Worm (Caenorhabditis elegans) whole organism, late embryonic: Measurements from ENCODE around the gene C17B7.15.

Experiments
- C08G9.2 ChIP-seq: sonication (generic microtip); optimal IDR thresholded peaks from 2 replicates; lab custom pipeline; 2016; ENCODE audit warnings: mild to moderate bottlenecking, missing genetic modification characterization, moderate library complexity, missing compliant biosample characterization
- C38D4.7 ChIP-seq: fragments of 200-800 bp; sonication (Bioruptor generic); optimal IDR thresholded peaks from 2 replicates; lab custom pipeline; 2018; ENCODE audit warnings: mild to moderate bottlenecking, missing genetic modification characterization, moderate library complexity, missing compliant biosample characterization
- K02D7.2 ChIP-seq: sonication (generic microtip); optimal IDR thresholded peaks from 2 replicates; lab custom pipeline; 2017; ENCODE audit warnings: mild to moderate bottlenecking, missing genetic modification characterization, missing compliant biosample characterization
- K09A11.1 ChIP-seq: sonication (generic microtip); optimal IDR thresholded peaks from 2 replicates; lab custom pipeline; 2017; ENCODE audit warnings: antibody characterized with exemption, mild to moderate bottlenecking, missing genetic modification characterization, missing compliant biosample characterization; ENCODE audit not compliant: insufficient read depth
- T23F11.4 ChIP-seq: fragments of 200-800 bp; sonication (Bioruptor generic); optimal IDR thresholded peaks from 2 replicates; lab custom pipeline; 2018; ENCODE audit warnings: mild to moderate bottlenecking, missing genetic modification characterization, missing compliant biosample characterization
- Y22D7AL.16 ChIP-seq: sonication (generic microtip); optimal IDR thresholded peaks from 2 replicates; lab custom pipeline; 2016; ENCODE audit warnings: missing genetic modification characterization, missing compliant biosample characterization
- ahr-1 ChIP-seq: sonication (generic microtip); optimal IDR thresholded peaks from 2 replicates; lab custom pipeline; 2016; ENCODE audit warnings: missing genetic modification characterization, missing compliant biosample characterization
- ama-1 ChIP-seq: fragments of 150-350 bp; optimal IDR thresholded peaks from 2 replicates; lab custom pipeline; 2014
- ceh-19 ChIP-seq: fragments of 200-800 bp; sonication (Bioruptor generic); optimal IDR thresholded peaks from 2 replicates; lab custom pipeline; 2018; ENCODE audit warnings: mild to moderate bottlenecking, missing genetic modification characterization, missing compliant biosample characterization
- ceh-22 ChIP-seq: sonication (generic microtip); optimal IDR thresholded peaks from 2 replicates; lab custom pipeline; 2017; ENCODE audit warnings: missing biosample characterization, missing genetic modification characterization
- ceh-31 ChIP-seq: sonication (generic microtip); optimal IDR thresholded peaks from 2 replicates; lab custom pipeline; 2016; ENCODE audit warnings: missing genetic modification characterization, missing compliant biosample characterization
- ceh-34 ChIP-seq: sonication (generic microtip); optimal IDR thresholded peaks from 2 replicates; lab custom pipeline; 2016; ENCODE audit warnings: mild to moderate bottlenecking, missing genetic modification characterization, missing compliant biosample characterization
- ceh-45 ChIP-seq: fragments of 200-800 bp; sonication (Bioruptor generic); IDR thresholded peaks from 2 replicates; pipeline ENCODE4 v1.3.6; 2022; ENCODE audit warnings: missing genetic modification reagents, missing genetic modification characterization, missing compliant biosample characterization
- ceh-48 ChIP-seq: sonication (generic microtip); optimal IDR thresholded peaks from 2 replicates; lab custom pipeline; 2016; ENCODE audit warnings: missing genetic modification characterization, inconsistent platforms, missing compliant biosample characterization
- ceh-6 ChIP-seq: fragments of 200-800 bp; sonication (Bioruptor generic); optimal IDR thresholded peaks from 2 replicates; lab custom pipeline; 2018; ENCODE audit warnings: mild to moderate bottlenecking, missing genetic modification characterization, missing compliant biosample characterization
- dmd-4 ChIP-seq: sonication (generic microtip); optimal IDR thresholded peaks from 2 replicates; lab custom pipeline; 2016; ENCODE audit warnings: borderline replicate concordance, missing genetic modification characterization, missing compliant biosample characterization
- elt-2 ChIP-seq: sonication (generic microtip); optimal IDR thresholded peaks from 2 replicates; lab custom pipeline; 2016; ENCODE audit warnings: missing genetic modification reagents, missing genetic modification characterization, missing compliant biosample characterization
- eyg-1 ChIP-seq: sonication (generic microtip); optimal IDR thresholded peaks from 2 replicates; lab custom pipeline; 2016; ENCODE audit warnings: missing genotype, missing genetic modification characterization, missing compliant biosample characterization
- fkh-6 ChIP-seq: sonication (generic microtip); optimal IDR thresholded peaks from 2 replicates; lab custom pipeline; 2016; ENCODE audit warnings: missing genetic modification characterization, missing compliant biosample characterization
- gmeb-2 ChIP-seq: sonication (generic microtip); optimal IDR thresholded peaks from 2 replicates; lab custom pipeline; 2016; ENCODE audit warnings: missing genetic modification characterization, inconsistent platforms, missing compliant biosample characterization
- hlh-30 ChIP-seq: sonication (generic microtip); optimal IDR thresholded peaks from 2 replicates; lab custom pipeline; 2017; ENCODE audit warnings: antibody characterized with exemption, missing genetic modification characterization, missing compliant biosample characterization; ENCODE audit not compliant: insufficient read depth
- hlh-6 ChIP-seq: sonication (generic microtip); optimal IDR thresholded peaks from 2 replicates; lab custom pipeline; 2016; ENCODE audit warnings: missing genotype, missing genetic modification characterization, missing compliant biosample characterization
- hlh-8 ChIP-seq: sonication (generic microtip); optimal IDR thresholded peaks from 2 replicates; lab custom pipeline; 2016; ENCODE audit warnings: missing genotype, missing genetic modification characterization, missing compliant biosample characterization
- lim-6 ChIP-seq: sonication (generic microtip); optimal IDR thresholded peaks from 2 replicates; lab custom pipeline; 2016; ENCODE audit warnings: missing genetic modification characterization, missing compliant biosample characterization
- lin-11 ChIP-seq: fragments of 200-800 bp; sonication (Bioruptor generic); optimal IDR thresholded peaks from 2 replicates; lab custom pipeline; 2018; ENCODE audit warnings: mild to moderate bottlenecking, missing genetic modification characterization, missing compliant biosample characterization
- madf-2 ChIP-seq: sonication (generic microtip); optimal IDR thresholded peaks from 2 replicates; lab custom pipeline; 2017; ENCODE audit warnings: missing genetic modification characterization, missing compliant biosample characterization
- mec-3 ChIP-seq: sonication (generic microtip); optimal IDR thresholded peaks from 2 replicates; lab custom pipeline; 2016; ENCODE audit warnings: borderline replicate concordance, missing genetic modification characterization, missing compliant biosample characterization
- nfya-1 ChIP-seq: sonication (generic microtip); optimal IDR thresholded peaks from 2 replicates; lab custom pipeline; 2017; ENCODE audit warnings: missing genetic modification characterization, mild to moderate bottlenecking, missing compliant biosample characterization, antibody characterized with exemption, moderate library complexity
- nhr-232 ChIP-seq: sonication (generic microtip); optimal IDR thresholded peaks from 2 replicates; lab custom pipeline; 2016; ENCODE audit warnings: missing genetic modification characterization, missing compliant biosample characterization
- npax-4 ChIP-seq: sonication (generic microtip); optimal IDR thresholded peaks from 2 replicates; lab custom pipeline; 2016; ENCODE audit warnings: missing genetic modification characterization, missing compliant biosample characterization
- pax-1 ChIP-seq: fragments of 150-350 bp; optimal IDR thresholded peaks from 2 replicates; lab custom pipeline; 2014; ENCODE audit warnings: missing biosample characterization, missing genetic modification characterization
- pha-2 ChIP-seq: sonication (generic microtip); optimal IDR thresholded peaks from 2 replicates; lab custom pipeline; 2017; ENCODE audit warnings: mild to moderate bottlenecking, missing genetic modification characterization, missing compliant biosample characterization
- pqm-1 ChIP-seq: sonication (generic microtip); optimal IDR thresholded peaks from 2 replicates; lab custom pipeline; 2016; ENCODE audit warnings: missing genetic modification characterization, missing compliant biosample characterization
- ref-2 ChIP-seq: sonication (generic microtip); optimal IDR thresholded peaks from 2 replicates; lab custom pipeline; 2016; ENCODE audit warnings: missing genetic modification characterization, missing compliant biosample characterization
- sox-2 ChIP-seq: fragments of 200-800 bp; sonication (Bioruptor generic); IDR thresholded peaks from 2 replicates; pipeline ENCODE4 v1.3.6; 2022; ENCODE audit warnings: missing genetic modification reagents, missing genetic modification characterization, missing compliant biosample characterization
- sox-4 ChIP-seq: sonication (generic microtip); optimal IDR thresholded peaks from 2 replicates; lab custom pipeline; 2017; ENCODE audit warnings: mild to moderate bottlenecking, missing genetic modification characterization, inconsistent platforms, missing compliant biosample characterization
- syd-9 ChIP-seq: sonication (generic microtip); optimal IDR thresholded peaks from 2 replicates; lab custom pipeline; 2016; ENCODE audit warnings: mild to moderate bottlenecking, missing genetic modification characterization, moderate library complexity, missing compliant biosample characterization
- tbx-7 ChIP-seq: sonication (generic microtip); optimal IDR thresholded peaks from 2 replicates; lab custom pipeline; 2016; ENCODE audit warnings: missing genotype, missing genetic modification characterization, missing compliant biosample characterization
- ttx-3 ChIP-seq: sonication (generic microtip); optimal IDR thresholded peaks from 2 replicates; lab custom pipeline; 2016; ENCODE audit warnings: missing genetic modification reagents, missing genetic modification characterization, missing compliant biosample characterization
- unc-42 ChIP-seq: sonication (generic microtip); optimal IDR thresholded peaks from 2 replicates; lab custom pipeline; 2016; ENCODE audit warnings: missing genotype, missing genetic modification characterization, missing compliant biosample characterization
- unc-86 ChIP-seq: sonication (generic microtip); optimal IDR thresholded peaks from 2 replicates; lab custom pipeline; 2016; ENCODE audit warnings: missing genetic modification characterization, missing compliant biosample characterization
- ztf-16 ChIP-seq: sonication (generic microtip); optimal IDR thresholded peaks from 2 replicates; lab custom pipeline; 2017; ENCODE audit warnings: missing genetic modification characterization, missing compliant biosample characterization

Gene C17B7.15

DNA sequence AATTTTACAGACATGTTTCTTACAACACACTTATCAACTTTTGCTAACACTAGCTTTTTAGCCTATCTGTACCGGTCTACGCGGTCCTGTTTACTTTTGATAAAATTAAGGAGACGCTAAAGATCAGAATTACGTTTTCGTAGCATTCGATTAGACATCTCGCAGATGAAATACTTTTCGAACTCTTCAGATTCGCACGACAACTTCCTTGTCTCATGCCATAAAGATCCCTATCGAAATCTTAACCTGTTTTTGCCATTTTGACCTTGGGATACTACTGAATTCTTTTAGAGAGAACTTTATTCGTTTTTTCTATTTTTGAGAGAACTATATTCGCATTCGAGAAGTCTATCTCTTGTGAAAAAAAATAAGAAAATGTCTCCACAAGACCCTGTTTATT, 16.6 kb upstream of the C17B7.15 start, which contains the start of gene C17B7.5:
C17B7.5 (plus strand) TSS at position 301 of the 400 bp plus-strand sequence.
- TF ChIP-seq K09A11.1 (tag; lab: Kevin White, UChicago) (no peak), ceh-19 (no peak), madf-2 (tag; lab: Kevin White, UChicago) (no peak), Y22D7AL.16 (no peak), lin-11 (no peak), pqm-1 (tag; lab: Kevin White, UChicago) (no peak), pax-1 (tag; lab: Kevin White, UChicago) (no peak), ceh-48 (no peak), sox-2 (GFP tag; lab: Robert Waterston, UW) (no peak), tbx-7 (tag; lab: Kevin White, UChicago) (no peak), ceh-6 (GFP tag; lab: Kevin White, UChicago) (no peak), ceh-45 (GFP tag; lab: Robert Waterston, UW) (no peak), pha-2 (tag; lab: Kevin White, UChicago) (no peak), hlh-6 (tag; lab: Kevin White, UChicago) (no peak), T23F11.4 (GFP tag; lab: Kevin White, UChicago) (no peak), ahr-1 (tag; lab: Kevin White, UChicago) (no peak), ama-1 (lab: Kevin White, UChicago) (no peak), fkh-6 (tag; lab: Kevin White, UChicago) (no peak), unc-42 (tag; lab: Kevin White, UChicago) (no peak)

- TF ChIP-seq C08G9.2 (tag; lab: Kevin White, UChicago) (no peak), ceh-22 (tag; lab: Kevin White, UChicago) (no peak), C38D4.7 (no peak), fkh-6 (tag; lab: Kevin White, UChicago) (no peak), ceh-19 (no peak), pha-2 (tag; lab: Kevin White, UChicago) (no peak)
These were observed 11.0 kb upstream of the C17B7.15 start, which contains the start of gene C17B7.4 for ce11 chrV:3339009-3339408. TSS of gene C17B7.4 (plus strand) at chrV:3339309.

- TF ChIP-seq sox-4 (tag; lab: Kevin White, UChicago): no peak
- no peak for TF ChIP-seq nhr-232
- TF ChIP-seq ref-2 (tag; lab: Kevin White, UChicago): no peak
- TF ChIP-seq ceh-45 (GFP tag; lab: Robert Waterston, UW): no peak
- TF ChIP-seq npax-4: no peak
- TF ChIP-seq C08G9.2 (tag; lab: Kevin White, UChicago): no peak
- no peak for TF ChIP-seq K02D7.2 (tag; lab: Kevin White, UChicago)
- no peak for TF ChIP-seq ztf-16 (tag; lab: Kevin White, UChicago)
- no peak for TF ChIP-seq ceh-34 (tag; lab: Kevin White, UChicago)
- no peak for TF ChIP-seq dmd-4 (tag; lab: Kevin White, UChicago)
- no peak for TF ChIP-seq nfya-1 (tag; lab: Kevin White, UChicago)
- no peak for TF ChIP-seq pqm-1 (tag; lab: Kevin White, UChicago)
- no peak for TF ChIP-seq hlh-8 (tag; lab: Kevin White, UChicago)
- TF ChIP-seq hlh-30 (tag; lab: Kevin White, UChicago): no peak
- TF ChIP-seq unc-86: no peak
- TF ChIP-seq ceh-6 (GFP tag; lab: Kevin White, UChicago): no peak
- TF ChIP-seq elt-2 (tag; lab: Kevin White, UChicago): no peak
- TF ChIP-seq, all 69 proteins: peak for 0
These were observed 8.1 kb upstream of the C17B7.15 start, which contains the start of gene C17B7.10 for ce11 chrV:3341906-3342305. TSS of gene C17B7.10 (minus strand) at chrV:3342006.

DNA sequence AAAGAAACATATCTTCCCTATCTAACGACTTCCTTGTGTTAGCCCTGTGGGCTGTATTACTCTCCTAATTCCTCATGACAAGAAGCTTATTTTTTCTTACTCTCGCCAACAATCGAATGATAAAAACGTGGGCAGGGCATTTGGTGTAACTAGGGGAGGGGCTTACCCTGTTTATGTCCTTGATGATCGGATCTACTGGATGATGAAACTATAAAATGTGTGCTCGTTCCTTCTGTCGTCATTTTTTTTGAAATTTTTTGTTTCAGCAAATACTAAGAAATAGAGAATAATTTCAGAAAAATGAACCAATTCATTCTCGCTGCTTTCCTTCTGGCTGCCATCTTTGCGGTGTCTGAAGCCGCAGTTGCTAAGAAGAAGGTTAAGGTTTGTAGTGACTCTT, 7.5 kb upstream of the C17B7.15 start, which contains the start of gene C17B7.3:
C17B7.3 (plus strand) TSS at position 301 of the 400 bp plus-strand sequence.
- TF ChIP-seq tbx-7 (tag; lab: Kevin White, UChicago): no peak
- no peak for TF ChIP-seq eyg-1 (tag; lab: Kevin White, UChicago)
- no peak for TF ChIP-seq ceh-31
- TF ChIP-seq ttx-3: no peak
- TF ChIP-seq Y22D7AL.16: no peak
- TF ChIP-seq K09A11.1 (tag; lab: Kevin White, UChicago): no peak
- TF ChIP-seq gmeb-2: no peak
- TF ChIP-seq ahr-1 (tag; lab: Kevin White, UChicago): no peak
- TF ChIP-seq syd-9 (tag; lab: Kevin White, UChicago): no peak
- no peak for TF ChIP-seq lim-6
- no peak for TF ChIP-seq mec-3 (tag; lab: Kevin White, UChicago)
